Worm (Caenorhabditis elegans): Measurements from ENCODE around the gene C29E4.9.

ce11 chrIII:7997447-7998046 lies 40.7 kb upstream of the C29E4.9 start:
- TF ChIP-seq tab-1 (GFP tag; IDR thresholded peaks at IDR 0.05) (no peak), med-1 (GFP tag; optimal IDR thresholded peaks at IDR 0.05; ENCODE audit: insufficient read depth) (no peak), cog-1 (tag; optimal IDR thresholded peaks at IDR 0.05) (no peak), flt-1 (GFP tag; IDR thresholded peaks at IDR 0.05) (no peak), ztf-29 (GFP tag; IDR thresholded peaks at IDR 0.05) (no peak), klf-2 (GFP tag; conservative IDR thresholded peaks at IDR 0.05) (no peak), T22C8.4 (GFP tag; IDR thresholded peaks at IDR 0.05) (no peak), ztf-23 (GFP tag; IDR thresholded peaks at IDR 0.05) (no peak)

Data from whole organism, midembryonic.